Worm (Caenorhabditis elegans) whole organism, L4/young adult: ENCODE results near the gene lfi-1.

Experiments used
- W03F9.2 ChIP-seq: fragments of 150-350 bp; optimal IDR thresholded peaks from 2 replicates; lab custom pipeline; 2014; ENCODE audit warnings: missing biosample characterization, missing genetic modification characterization
- him-1 ChIP-seq: sonication (generic microtip); optimal IDR thresholded peaks from 2 replicates; lab custom pipeline; 2016; ENCODE audit warnings: missing genotype, missing genetic modification reagents, missing genetic modification characterization, missing compliant biosample characterization

DNA sequence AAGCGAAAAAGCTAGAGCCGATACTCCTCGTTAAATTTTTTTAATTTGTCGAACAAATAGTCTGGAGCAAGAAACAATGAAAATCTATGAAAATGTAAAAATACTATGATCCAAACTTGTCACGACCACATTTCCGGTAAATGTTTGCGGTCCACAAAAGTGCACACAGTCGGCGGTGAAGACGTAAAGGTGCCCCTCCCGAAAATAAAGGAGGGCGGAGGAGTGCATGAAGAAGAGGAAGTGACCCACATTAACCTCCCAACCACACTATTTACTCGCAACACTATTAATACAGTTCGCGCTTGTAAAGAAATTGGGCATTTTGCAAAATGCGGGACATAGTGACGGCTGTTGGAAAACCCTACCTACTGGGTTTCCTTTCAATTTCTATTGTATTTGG is 63.4 kb downstream of the lfi-1 start:
- no peak for TF ChIP-seq W03F9.2 (tag; lab: Kevin White, UChicago)
- no peak for TF ChIP-seq him-1
